Worm (Caenorhabditis elegans) whole organism, mixed stage, embryonic: ENCODE data around the gene gfi-3.

Experiments
- nhr-237 ChIP-seq: fragments of 150-350 bp; optimal IDR thresholded peaks from 2 replicates; lab custom pipeline; 2014; ENCODE audit warnings: missing biosample characterization, missing genetic modification characterization
- snpc-4 ChIP-seq: fragments of 150-350 bp; optimal IDR thresholded peaks from 2 replicates; lab custom pipeline; 2014; ENCODE audit warnings: missing biosample characterization, missing genetic modification characterization
- unc-62 ChIP-seq: fragments of 150-350 bp; optimal IDR thresholded peaks from 2 replicates; lab custom pipeline; 2014; ENCODE audit warnings: missing biosample characterization, missing genetic modification reagents, missing genetic modification characterization

- no peak for TF ChIP-seq unc-62 (GFP tag; lab: Kevin White, UChicago)
- TF ChIP-seq nhr-237 = no peak
- TF ChIP-seq snpc-4 (tag; lab: Kevin White, UChicago) = no peak
These were observed 3.6 kb upstream of the gfi-3 start for ce11 chrX:14476625-14477257.
